Fruit fly (Drosophila melanogaster): ENCODE measurements around the gene CG11313.

Gene CG11313

dm6 chr3R:30731065-30731464 is at the start of gene CG11313:
Gene CG11313, minus strand, starts transcription at chr3R:30731165.
- TF ChIP-seq Crg-1 (GFP tag; optimal IDR thresholded peaks at IDR 0.05) = no peak
- TF ChIP-seq CG33017 (tag; optimal IDR thresholded peaks at IDR 0.05) = no peak
- TF ChIP-seq Clk (GFP tag; optimal IDR thresholded peaks at IDR 0.05) = no peak
- TF ChIP-seq cic (GFP tag; optimal IDR thresholded peaks at IDR 0.05) = no peak
- TF ChIP-seq CG7101 (tag; optimal IDR thresholded peaks at IDR 0.05) = no peak
- no peak for TF ChIP-seq toe (GFP tag; optimal IDR thresholded peaks at IDR 0.05)
- no peak for TF ChIP-seq CG1620 (GFP tag; optimal IDR thresholded peaks at IDR 0.05)
- TF ChIP-seq bab1 (GFP tag; optimal IDR thresholded peaks at IDR 0.05) = no peak

dm6 chr3R:30780451-30780850 is 49.5 kb upstream of the CG11313 start:
- TF ChIP-seq bab1 (GFP tag; optimal IDR thresholded peaks at IDR 0.05) (no peak), Clk (GFP tag; optimal IDR thresholded peaks at IDR 0.05) (no peak), kay (GFP tag; ENCODE audit: borderline replicate concordance) (peak; percentile 49), Crg-1 (GFP tag; optimal IDR thresholded peaks at IDR 0.05) (no peak), tj (GFP tag; optimal IDR thresholded peaks at IDR 0.05) (no peak), CG7101 (tag; optimal IDR thresholded peaks at IDR 0.05) (no peak), pad (GFP tag; optimal IDR thresholded peaks at IDR 0.05) (no peak), CG5204 (GFP tag; optimal IDR thresholded peaks at IDR 0.05) (no peak), CG1620 (GFP tag; optimal IDR thresholded peaks at IDR 0.05) (no peak), CG14711 (tag; optimal IDR thresholded peaks at IDR 0.05) (no peak), CG33017 (tag; optimal IDR thresholded peaks at IDR 0.05) (no peak), cnc (optimal IDR thresholded peaks at IDR 0.05) (no peak), cic (GFP tag; optimal IDR thresholded peaks at IDR 0.05) (peak; percentile 27), ovo (GFP tag; optimal IDR thresholded peaks at IDR 0.05) (no peak)

- peak; percentile 89 for TF ChIP-seq cic (GFP tag; optimal IDR thresholded peaks at IDR 0.05)
- no peak for TF ChIP-seq cnc (optimal IDR thresholded peaks at IDR 0.05)
Measured at dm6 chr3R:30779257-30779656, 48.3 kb upstream of the CG11313 start.

dm6 chr3R:30775933-30776332 is 45.0 kb upstream of the CG11313 start:
- no peak for TF ChIP-seq CG5204 (GFP tag; optimal IDR thresholded peaks at IDR 0.05)
- TF ChIP-seq ovo (GFP tag; optimal IDR thresholded peaks at IDR 0.05) = no peak
- TF ChIP-seq kay (GFP tag; ENCODE audit: borderline replicate concordance) = no peak
- TF ChIP-seq pad (GFP tag; optimal IDR thresholded peaks at IDR 0.05) = no peak
- TF ChIP-seq CG33017 (tag; optimal IDR thresholded peaks at IDR 0.05) = no peak
- no peak for TF ChIP-seq toe (GFP tag; optimal IDR thresholded peaks at IDR 0.05)
- TF ChIP-seq cnc (optimal IDR thresholded peaks at IDR 0.05) = no peak
- TF ChIP-seq CG7101 (tag; optimal IDR thresholded peaks at IDR 0.05) = no peak
- TF ChIP-seq cic (GFP tag; optimal IDR thresholded peaks at IDR 0.05) = no peak
- TF ChIP-seq Crg-1 (GFP tag; optimal IDR thresholded peaks at IDR 0.05) = no peak
- TF ChIP-seq CG14711 (tag; optimal IDR thresholded peaks at IDR 0.05) = no peak
- TF ChIP-seq tj (GFP tag; optimal IDR thresholded peaks at IDR 0.05) = no peak
- TF ChIP-seq Mnt (GFP tag; optimal IDR thresholded peaks at IDR 0.05) = no peak
- TF ChIP-seq Hr96 (GFP tag; optimal IDR thresholded peaks at IDR 0.05) = no peak
- TF ChIP-seq CG1620 (GFP tag; optimal IDR thresholded peaks at IDR 0.05) = no peak
- no peak for TF ChIP-seq CG7045 (GFP tag; optimal IDR thresholded peaks at IDR 0.05)
- no peak for TF ChIP-seq CG12768 (GFP tag; optimal IDR thresholded peaks at IDR 0.05)
- TF ChIP-seq Clk (GFP tag; optimal IDR thresholded peaks at IDR 0.05) = no peak
- no peak for TF ChIP-seq bab1 (GFP tag; optimal IDR thresholded peaks at IDR 0.05)
- TF ChIP-seq CG11617 (GFP tag; optimal IDR thresholded peaks at IDR 0.05) = no peak

- no peak for TF ChIP-seq CG7101 (tag; optimal IDR thresholded peaks at IDR 0.05)
Measured at dm6 chr3R:30775249-30775648, 44.3 kb upstream of the CG11313 start.

dm6 chr3R:30772779-30773546 is 42.0 kb upstream of the CG11313 start:
- TF ChIP-seq CG33017 (tag; optimal IDR thresholded peaks at IDR 0.05) (no peak), bab1 (GFP tag; optimal IDR thresholded peaks at IDR 0.05) (no peak), CG7045 (GFP tag; optimal IDR thresholded peaks at IDR 0.05) (no peak), CG5204 (GFP tag; optimal IDR thresholded peaks at IDR 0.05) (no peak), toe (GFP tag; optimal IDR thresholded peaks at IDR 0.05) (no peak), CG7101 (tag; optimal IDR thresholded peaks at IDR 0.05) (no peak), CG12768 (GFP tag; optimal IDR thresholded peaks at IDR 0.05) (no peak), CG11617 (GFP tag; optimal IDR thresholded peaks at IDR 0.05) (no peak), CG1620 (GFP tag; optimal IDR thresholded peaks at IDR 0.05) (no peak), cnc (optimal IDR thresholded peaks at IDR 0.05) (no peak), Clk (GFP tag; optimal IDR thresholded peaks at IDR 0.05) (no peak), CG14711 (tag; optimal IDR thresholded peaks at IDR 0.05) (no peak), cic (GFP tag; optimal IDR thresholded peaks at IDR 0.05) (no peak), tj (GFP tag; optimal IDR thresholded peaks at IDR 0.05) (no peak), Crg-1 (GFP tag; optimal IDR thresholded peaks at IDR 0.05) (no peak)

dm6 chr3R:30770709-30771108 is 39.7 kb upstream of the CG11313 start:
- TF ChIP-seq CG33017 (tag; optimal IDR thresholded peaks at IDR 0.05) (no peak), ovo (GFP tag; optimal IDR thresholded peaks at IDR 0.05) (no peak), Hr96 (GFP tag; optimal IDR thresholded peaks at IDR 0.05) (no peak), Clk (GFP tag; optimal IDR thresholded peaks at IDR 0.05) (no peak), CG7045 (GFP tag; optimal IDR thresholded peaks at IDR 0.05) (no peak), cnc (optimal IDR thresholded peaks at IDR 0.05) (no peak), CG14711 (tag; optimal IDR thresholded peaks at IDR 0.05) (no peak), tj (GFP tag; optimal IDR thresholded peaks at IDR 0.05) (no peak), CG5204 (GFP tag; optimal IDR thresholded peaks at IDR 0.05) (no peak), CG11617 (GFP tag; optimal IDR thresholded peaks at IDR 0.05) (no peak), Crg-1 (GFP tag; optimal IDR thresholded peaks at IDR 0.05) (no peak)
